Fruit fly (Drosophila melanogaster) whole organism, prepupa: ENCODE results near the gene CG14777.

Source experiments
- Blimp-1 ChIP-seq: fragments of 200-800 bp; sonication (Bioruptor generic); optimal IDR thresholded peaks from 3 replicates; lab custom pipeline; 2017; ENCODE audit warnings: missing biosample characterization, missing genetic modification characterization, mild to moderate bottlenecking, moderate library complexity, missing genetic modification reagents
- CG10631 ChIP-seq: fragments of 200-800 bp; sonication (Bioruptor generic); optimal IDR thresholded peaks from 2 replicates; lab custom pipeline; 2016; ENCODE audit warnings: missing biosample characterization, missing genetic modification characterization
- CG11294 ChIP-seq: fragments of 200-800 bp; sonication (Bioruptor generic); IDR thresholded peaks from 2 replicates; pipeline ENCODE4 v1.3.6; 2022; ENCODE audit warnings: missing biosample characterization, missing genetic modification characterization
- CG15336 ChIP-seq: fragments of 200-800 bp; sonication (Bioruptor generic); IDR thresholded peaks from 2 replicates; pipeline ENCODE4 v1.3.6; 2022; ENCODE audit warnings: missing biosample characterization, missing genetic modification characterization
- CG1621 ChIP-seq: fragments of 200-800 bp; sonication (Bioruptor generic); optimal IDR thresholded peaks from 3 replicates; lab custom pipeline; 2018; ENCODE audit warnings: missing biosample characterization, mild to moderate bottlenecking, missing genetic modification characterization
- CG16779 ChIP-seq: fragments of 200-800 bp; sonication (Bioruptor generic); optimal IDR thresholded peaks from 3 replicates; lab custom pipeline; 2017; ENCODE audit warnings: missing biosample characterization, mild to moderate bottlenecking, missing genetic modification characterization
- CG31627 ChIP-seq: fragments of 200-800 bp; sonication (Bioruptor generic); optimal IDR thresholded peaks from 3 replicates; lab custom pipeline; 2016; ENCODE audit warnings: missing biosample characterization, missing genetic modification characterization
- CG34406 ChIP-seq: fragments of 200-800 bp; sonication (Bioruptor generic); optimal IDR thresholded peaks from 3 replicates; lab custom pipeline; 2016; ENCODE audit warnings: missing biosample characterization, missing genetic modification characterization
- CG3919 ChIP-seq: fragments of 200-800 bp; sonication (Bioruptor generic); optimal IDR thresholded peaks from 3 replicates; lab custom pipeline; 2016; ENCODE audit warnings: missing biosample characterization, missing genetic modification characterization
- CG4318 ChIP-seq: fragments of 200-800 bp; sonication (Bioruptor generic); optimal IDR thresholded peaks from 3 replicates; lab custom pipeline; 2017; ENCODE audit warnings: missing biosample characterization, mild to moderate bottlenecking, missing genetic modification characterization
- CG6163 ChIP-seq: fragments of 200-800 bp; sonication (Bioruptor generic); IDR thresholded peaks from 3 replicates; pipeline ENCODE4 v1.3.6; 2022; ENCODE audit warnings: missing biosample characterization, missing genetic modification characterization
- CG6276 ChIP-seq: fragments of 200-800 bp; sonication (Bioruptor generic); optimal IDR thresholded peaks from 2 replicates; lab custom pipeline; 2017; ENCODE audit warnings: missing biosample characterization, mild to moderate bottlenecking, missing genetic modification characterization
- CG6792 ChIP-seq: fragments of 200-800 bp; sonication (Bioruptor generic); optimal IDR thresholded peaks from 3 replicates; lab custom pipeline; 2016; ENCODE audit warnings: missing biosample characterization, missing genetic modification characterization
- CG6808 ChIP-seq: fragments of 200-800 bp; sonication (Bioruptor generic); optimal IDR thresholded peaks from 3 replicates; lab custom pipeline; 2017; ENCODE audit warnings: missing biosample characterization, missing genetic modification characterization, mild to moderate bottlenecking, moderate library complexity, missing genetic modification reagents
- CG6854 ChIP-seq: fragments of 200-800 bp; sonication (Bioruptor generic); optimal IDR thresholded peaks from 2 replicates; lab custom pipeline; 2017; ENCODE audit warnings: missing biosample characterization, mild to moderate bottlenecking, missing genetic modification characterization
- CG7368 ChIP-seq: fragments of 200-800 bp; sonication (Bioruptor generic); optimal IDR thresholded peaks from 3 replicates; lab custom pipeline; 2016; ENCODE audit warnings: missing biosample characterization, missing genetic modification characterization
- CG8632 ChIP-seq: fragments of 200-800 bp; sonication (Bioruptor generic); optimal IDR thresholded peaks from 3 replicates; lab custom pipeline; 2016; ENCODE audit warnings: missing biosample characterization, missing genetic modification characterization
- CG9139 ChIP-seq: fragments of 200-800 bp; sonication (Bioruptor generic); optimal IDR thresholded peaks from 3 replicates; lab custom pipeline; 2017; ENCODE audit warnings: missing biosample characterization, mild to moderate bottlenecking, missing genetic modification characterization
- Eip75B ChIP-seq: fragments of 200-800 bp; sonication (Bioruptor generic); optimal IDR thresholded peaks from 3 replicates; lab custom pipeline; 2016; ENCODE audit warnings: missing biosample characterization, missing genetic modification characterization
- Eip78C ChIP-seq: fragments of 200-800 bp; sonication (Bioruptor generic); peaks from one replicate; lab custom pipeline; 2016; ENCODE audit warnings: missing biosample characterization, missing genetic modification characterization
- Ets21C ChIP-seq: fragments of 200-800 bp; sonication (Bioruptor generic); optimal IDR thresholded peaks from 3 replicates; lab custom pipeline; 2016; ENCODE audit warnings: missing biosample characterization, missing genetic modification characterization
- Gug ChIP-seq: fragments of 200-800 bp; sonication (Bioruptor generic); IDR thresholded peaks from 2 replicates; pipeline ENCODE4 v1.3.6; 2022; ENCODE audit warnings: missing biosample characterization, missing genetic modification characterization
- Hr39 ChIP-seq: fragments of 200-800 bp; sonication (Bioruptor generic); optimal IDR thresholded peaks from 2 replicates; lab custom pipeline; 2016; ENCODE audit warnings: missing biosample characterization, missing genetic modification characterization
- Hr4 ChIP-seq: fragments of 200-800 bp; sonication (Bioruptor generic); optimal IDR thresholded peaks from 3 replicates; lab custom pipeline; 2016; ENCODE audit warnings: missing biosample characterization, missing genetic modification characterization
- Lpt ChIP-seq: fragments of 200-800 bp; sonication (Bioruptor generic); optimal IDR thresholded peaks from 3 replicates; lab custom pipeline; 2016; ENCODE audit warnings: missing biosample characterization, missing genetic modification characterization
- Met ChIP-seq: fragments of 200-800 bp; sonication (Bioruptor generic); optimal IDR thresholded peaks from 3 replicates; lab custom pipeline; 2016; ENCODE audit warnings: missing biosample characterization, missing genetic modification characterization
- Smox ChIP-seq: fragments of 200-800 bp; sonication (Bioruptor generic); optimal IDR thresholded peaks from 3 replicates; lab custom pipeline; 2016; ENCODE audit warnings: missing biosample characterization, missing genetic modification characterization
- Sox14 ChIP-seq: fragments of 200-800 bp; sonication (Bioruptor generic); optimal IDR thresholded peaks from 3 replicates; lab custom pipeline; 2016; ENCODE audit warnings: missing biosample characterization, missing genetic modification characterization
- achi ChIP-seq: fragments of 200-800 bp; sonication (Bioruptor generic); optimal IDR thresholded peaks from 3 replicates; lab custom pipeline; 2016; ENCODE audit warnings: missing biosample characterization, missing genetic modification characterization
- acj6 ChIP-seq: fragments of 200-800 bp; sonication (Bioruptor generic); optimal IDR thresholded peaks from 3 replicates; lab custom pipeline; 2016; ENCODE audit warnings: missing biosample characterization, missing genetic modification characterization
- cyc ChIP-seq: fragments of 200-800 bp; sonication (Bioruptor generic); optimal IDR thresholded peaks from 3 replicates; lab custom pipeline; 2016; ENCODE audit warnings: missing biosample characterization, missing genetic modification characterization
- dac ChIP-seq: fragments of 200-800 bp; sonication (Bioruptor generic); optimal IDR thresholded peaks from 2 replicates; lab custom pipeline; 2017; ENCODE audit warnings: missing biosample characterization, mild to moderate bottlenecking, missing genetic modification characterization
- esn ChIP-seq: fragments of 200-800 bp; sonication (Bioruptor generic); optimal IDR thresholded peaks from 2 replicates; lab custom pipeline; 2016; ENCODE audit warnings: missing biosample characterization, mild to moderate bottlenecking, missing genetic modification characterization, moderate library complexity
- fd59A ChIP-seq: fragments of 200-800 bp; sonication (Bioruptor generic); optimal IDR thresholded peaks from 2 replicates; lab custom pipeline; 2017; ENCODE audit warnings: missing biosample characterization, mild to moderate bottlenecking, missing genetic modification characterization, missing genetic modification reagents
- fd85E ChIP-seq: fragments of 200-800 bp; sonication (Bioruptor generic); optimal IDR thresholded peaks from 3 replicates; lab custom pipeline; 2016; ENCODE audit warnings: missing biosample characterization, missing genetic modification characterization
- lz ChIP-seq: fragments of 200-800 bp; sonication (Bioruptor generic); optimal IDR thresholded peaks from 3 replicates; lab custom pipeline; 2016; ENCODE audit warnings: missing biosample characterization, missing genetic modification characterization
- pdm3 ChIP-seq: fragments of 200-800 bp; sonication (Bioruptor generic); optimal IDR thresholded peaks from 3 replicates; lab custom pipeline; 2016; ENCODE audit warnings: missing biosample characterization, missing genetic modification characterization
- salr ChIP-seq, 2 experiments: fragments of 200-800 bp; sonication (Bioruptor generic); optimal IDR thresholded peaks; 3 replicates each; lab custom pipeline; 2016 to 2018; ENCODE audit warnings: missing biosample characterization in 2 of 2, missing genetic modification characterization in 2 of 2, mild to moderate bottlenecking in 1 of 2
- ss ChIP-seq, 2 experiments: fragments of 200-800 bp; sonication (Bioruptor generic); optimal IDR thresholded peaks; 2 replicates in 1 of 2; 3 replicates in 1 of 2; lab custom pipeline; 2017 to 2018; ENCODE audit warnings: mild to moderate bottlenecking in 2 of 2, missing biosample characterization in 2 of 2, missing genetic modification characterization in 2 of 2, moderate library complexity in 1 of 2
- svp ChIP-seq: fragments of 200-800 bp; sonication (Bioruptor generic); peaks from one replicate; lab custom pipeline; 2016; ENCODE audit warnings: missing biosample characterization, missing genetic modification characterization
- topi ChIP-seq: fragments of 200-800 bp; sonication (Bioruptor generic); optimal IDR thresholded peaks from 3 replicates; lab custom pipeline; 2016; ENCODE audit warnings: missing biosample characterization, missing genetic modification characterization
- vri ChIP-seq: fragments of 200-800 bp; sonication (Bioruptor generic); optimal IDR thresholded peaks from 3 replicates; lab custom pipeline; 2016; ENCODE audit warnings: missing biosample characterization, mild to moderate bottlenecking, missing genetic modification characterization

Gene CG14777

DNA sequence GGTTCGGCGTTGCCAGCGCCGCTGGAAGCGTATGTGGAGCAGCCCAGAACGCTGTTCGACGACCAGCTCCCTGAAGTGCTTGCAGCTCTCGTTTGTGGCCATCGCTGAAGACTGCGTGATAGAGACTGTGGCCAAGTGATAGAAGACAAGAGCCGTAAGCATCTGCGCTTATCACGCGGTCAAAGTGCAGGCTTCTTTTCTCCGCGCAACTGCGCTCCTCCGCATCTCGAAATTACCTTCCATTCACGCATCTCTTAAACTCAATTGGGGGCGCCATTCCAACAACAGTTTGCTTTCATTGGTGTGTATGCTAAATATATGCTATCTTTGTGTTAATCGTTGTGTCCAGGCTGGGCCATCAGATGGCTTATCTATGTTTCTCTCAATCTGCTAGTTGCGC, 4.4 kb upstream of the CG14777 start, which contains the start of gene CG14787:
CG14787 (minus strand) TSS at position 133 of the 400 bp plus-strand sequence.
- no peak for TF ChIP-seq Eip75B (GFP tag; lab: Kevin White, UChicago)
- no peak for TF ChIP-seq CG6163 (GFP tag; lab: Robert Waterston, UW)
- peak; percentile 21 for TF ChIP-seq CG6808 (GFP tag; lab: Kevin White, UChicago)
- TF ChIP-seq CG10631 (GFP tag; lab: Kevin White, UChicago) = no peak
- TF ChIP-seq Eip78C = peak; percentile 66
- no peak for TF ChIP-seq salr (GFP tag; optimal IDR thresholded peaks at IDR 0.05; lab: Kevin White, UChicago)
- TF ChIP-seq svp = peak; percentile 88
- TF ChIP-seq CG8632 (GFP tag; lab: Kevin White, UChicago) = no peak
- no peak for TF ChIP-seq CG31627 (GFP tag; lab: Kevin White, UChicago)
- TF ChIP-seq ss (GFP tag; optimal IDR thresholded peaks at IDR 0.05; lab: Kevin White, UChicago) = peak; percentile 60 to 67

- TF ChIP-seq CG6792 (GFP tag; lab: Kevin White, UChicago) (no peak), Gug (GFP tag; lab: Robert Waterston, UW) (no peak), CG16779 (tag; lab: Kevin White, UChicago) (no peak), vri (GFP tag; lab: Kevin White, UChicago) (no peak), esn (GFP tag; lab: Kevin White, UChicago) (no peak), dac (GFP tag; lab: Kevin White, UChicago) (no peak), Smox (GFP tag; lab: Kevin White, UChicago) (no peak), Lpt (no peak), topi (no peak), CG1621 (no peak), CG34406 (GFP tag; lab: Kevin White, UChicago) (no peak), Eip78C (no peak), Sox14 (GFP tag; lab: Kevin White, UChicago) (no peak), CG10631 (GFP tag; lab: Kevin White, UChicago) (no peak), pdm3 (GFP tag; lab: Kevin White, UChicago) (no peak), fd59A (GFP tag; lab: Kevin White, UChicago) (no peak), Met (GFP tag; lab: Kevin White, UChicago) (no peak), Blimp-1 (GFP tag; lab: Kevin White, UChicago) (no peak), Ets21C (no peak), fd85E (GFP tag; lab: Kevin White, UChicago) (no peak)
Observed at dm6 chrX:1464033-1464432, 1.9 kb upstream of the CG14777 start, which contains the start of gene Ns3. Gene Ns3 (minus strand): TSS chrX:1464220.

- peak; percentile 34 for TF ChIP-seq CG16779 (tag; lab: Kevin White, UChicago)
- no peak for TF ChIP-seq Eip78C
- TF ChIP-seq ss (GFP tag; optimal IDR thresholded peaks at IDR 0.05; lab: Kevin White, UChicago) = peak in 1 of 2 experiments; percentile 16
- TF ChIP-seq fd59A (GFP tag; lab: Kevin White, UChicago) = no peak
- no peak for TF ChIP-seq CG4318
- no peak for TF ChIP-seq lz (GFP tag; lab: Kevin White, UChicago)
- TF ChIP-seq CG9139 (GFP tag; lab: Kevin White, UChicago) = no peak
- TF ChIP-seq Eip75B (GFP tag; lab: Kevin White, UChicago) = no peak
- no peak for TF ChIP-seq CG8632 (GFP tag; lab: Kevin White, UChicago)
- no peak for TF ChIP-seq CG7368
- no peak for TF ChIP-seq CG6276 (GFP tag; lab: Kevin White, UChicago)
- no peak for TF ChIP-seq salr (GFP tag; optimal IDR thresholded peaks at IDR 0.05; lab: Kevin White, UChicago)
- TF ChIP-seq acj6 (GFP tag; lab: Kevin White, UChicago) = no peak
- TF ChIP-seq Hr4 = no peak
- no peak for TF ChIP-seq achi (GFP tag; lab: Kevin White, UChicago)
- TF ChIP-seq cyc (GFP tag; lab: Kevin White, UChicago) = no peak
- no peak for TF ChIP-seq dac (GFP tag; lab: Kevin White, UChicago)
- TF ChIP-seq CG11294 (GFP tag; lab: Robert Waterston, UW) = 0 out of 2 replicates have a peak, but pooled peaks have one; percentile 1
- peak; percentile 0 for TF ChIP-seq Met (GFP tag; lab: Kevin White, UChicago)
- no peak for TF ChIP-seq CG3919 (GFP tag; lab: Kevin White, UChicago)
- no peak for TF ChIP-seq Hr39 (GFP tag; lab: Kevin White, UChicago)
- TF ChIP-seq CG6854 (GFP tag; lab: Kevin White, UChicago) = no peak
- no peak for TF ChIP-seq Ets21C
- TF ChIP-seq svp = no peak
- TF ChIP-seq CG15336 (GFP tag; lab: Robert Waterston, UW) = no peak
Observed at dm6 chrX:1466505-1467381, 809 bp downstream of the CG14777 start.
